Fruit fly (Drosophila melanogaster) whole organism, embryonic: ENCODE data around the gene CG13404.

Source experiments
- B-H2 ChIP-seq: fragments of 200-800 bp; sonication (Bioruptor generic); optimal IDR thresholded peaks from 2 replicates; lab custom pipeline; 2018; ENCODE audit warnings: missing biosample characterization, mild to moderate bottlenecking, missing genetic modification characterization
- BEAF-32 ChIP-seq: fragments of 200-800 bp; sonication (Bioruptor generic); optimal IDR thresholded peaks from 3 replicates; lab custom pipeline; 2017; ENCODE audit warnings: missing biosample characterization, missing genetic modification characterization, mild to moderate bottlenecking, moderate library complexity, missing genetic modification reagents
- BtbVII ChIP-seq: fragments of 200-800 bp; sonication (Bioruptor generic); optimal IDR thresholded peaks from 3 replicates; lab custom pipeline; 2017; ENCODE audit warnings: missing biosample characterization, mild to moderate bottlenecking, missing genetic modification characterization
- CG10267 ChIP-seq: fragments of 200-800 bp; sonication (Bioruptor generic); optimal IDR thresholded peaks from 2 replicates; lab custom pipeline; 2018; ENCODE audit warnings: missing biosample characterization, mild to moderate bottlenecking, missing genetic modification characterization, moderate library complexity
- CG10274 ChIP-seq: fragments of 200-800 bp; sonication (Bioruptor generic); optimal IDR thresholded peaks from 3 replicates; lab custom pipeline; 2017; ENCODE audit warnings: missing biosample characterization, mild to moderate bottlenecking, missing genetic modification characterization
- CG10959 ChIP-seq: fragments of 200-800 bp; sonication (Bioruptor generic); IDR thresholded peaks from 2 replicates; pipeline ENCODE4 v1.3.6; 2022; ENCODE audit warnings: missing biosample characterization, missing genetic modification characterization
- CG13287 ChIP-seq: fragments of 200-800 bp; sonication (Bioruptor generic); IDR thresholded peaks from 2 replicates; pipeline ENCODE4 v1.3.6; 2022; ENCODE audit warnings: missing biosample characterization, missing genetic modification characterization; ENCODE audit not compliant: partially characterized antibody
- CG14710 ChIP-seq: fragments of 200-800 bp; sonication (Bioruptor generic); optimal IDR thresholded peaks from 3 replicates; lab custom pipeline; 2019; ENCODE audit warnings: missing biosample characterization, mild to moderate bottlenecking, missing genetic modification characterization, moderate library complexity
- CG2116 ChIP-seq: fragments of 200-800 bp; sonication (Bioruptor generic); optimal IDR thresholded peaks from 3 replicates; lab custom pipeline; 2018; ENCODE audit warnings: missing biosample characterization, mild to moderate bottlenecking, missing genetic modification characterization
- CG31441 ChIP-seq: fragments of 200-800 bp; sonication (Bioruptor generic); IDR thresholded peaks from 2 replicates; pipeline ENCODE4 v1.3.6; 2022; ENCODE audit warnings: missing biosample characterization, missing genetic modification characterization
- CG3847 ChIP-seq: fragments of 200-800 bp; sonication (Bioruptor generic); IDR thresholded peaks from 2 replicates; pipeline ENCODE4 v1.3.6; 2022; ENCODE audit warnings: missing biosample characterization, missing genetic modification characterization
- CG42726 ChIP-seq: fragments of 200-800 bp; sonication (Bioruptor generic); IDR thresholded peaks from 2 replicates; pipeline ENCODE4 v1.3.6; 2022; ENCODE audit warnings: missing biosample characterization, missing genetic modification characterization; ENCODE audit not compliant: partially characterized antibody
- CG4617 ChIP-seq: fragments of 200-800 bp; sonication (Bioruptor generic); optimal IDR thresholded peaks from 3 replicates; lab custom pipeline; 2016; ENCODE audit warnings: missing biosample characterization, missing genetic modification characterization, borderline replicate concordance
- CG4820 ChIP-seq: fragments of 200-800 bp; sonication (Bioruptor generic); optimal IDR thresholded peaks from 3 replicates; lab custom pipeline; 2016; ENCODE audit warnings: missing biosample characterization, missing genetic modification characterization
- CG8089 ChIP-seq: fragments of 200-800 bp; sonication (Bioruptor generic); optimal IDR thresholded peaks from 3 replicates; lab custom pipeline; 2016; ENCODE audit warnings: missing biosample characterization, missing genetic modification characterization
- CG8290 ChIP-seq, 3 experiments: fragments of 200-800 bp; sonication (Bioruptor generic); optimal IDR thresholded peaks; 2 replicates each; lab custom pipeline; 2016 to 2019; ENCODE audit warnings: missing biosample characterization in 3 of 3, missing genetic modification characterization in 3 of 3, mild to moderate bottlenecking in 2 of 3, moderate library complexity in 1 of 3
- CHES-1-like ChIP-seq: fragments of 200-800 bp; sonication (Bioruptor generic); optimal IDR thresholded peaks from 2 replicates; lab custom pipeline; 2016; ENCODE audit warnings: missing biosample characterization, missing genetic modification characterization
- Dll ChIP-seq: fragments of 200-800 bp; sonication (Bioruptor generic); IDR thresholded peaks from 4 replicates; pipeline ENCODE4 v1.3.6; 2022; ENCODE audit warnings: missing biosample characterization, missing genetic modification characterization; ENCODE audit not compliant: partially characterized antibody
- Dp ChIP-seq: fragments of 200-800 bp; sonication (Bioruptor generic); optimal IDR thresholded peaks from 2 replicates; lab custom pipeline; 2018; ENCODE audit warnings: missing biosample characterization, mild to moderate bottlenecking, missing genetic modification characterization, moderate library complexity
- Dref ChIP-seq: fragments of 200-800 bp; sonication (Bioruptor generic); IDR thresholded peaks from 2 replicates; pipeline ENCODE4 v1.3.6; 2022; ENCODE audit warnings: missing biosample characterization, missing genetic modification characterization
- E2f2 ChIP-seq: fragments of 200-800 bp; sonication (Bioruptor generic); IDR thresholded peaks from 2 replicates; pipeline ENCODE4 v1.3.6; 2022; ENCODE audit warnings: missing biosample characterization, missing genetic modification characterization
- Ets97D ChIP-seq: fragments of 200-800 bp; sonication (Bioruptor generic); optimal IDR thresholded peaks from 3 replicates; lab custom pipeline; 2016; ENCODE audit warnings: missing biosample characterization, missing genetic modification characterization
- H2.0 ChIP-seq: fragments of 200-800 bp; sonication (Bioruptor generic); IDR thresholded peaks from 2 replicates; pipeline ENCODE4 v1.3.6; 2022; ENCODE audit warnings: missing biosample characterization, missing genetic modification characterization
- Hsf ChIP-seq: fragments of 200-800 bp; sonication (Bioruptor generic); optimal IDR thresholded peaks from 3 replicates; lab custom pipeline; 2016; ENCODE audit warnings: missing biosample characterization, missing genetic modification characterization
- MBD-R2 ChIP-seq: fragments of 200-800 bp; sonication (Bioruptor generic); IDR thresholded peaks from 2 replicates; pipeline ENCODE4 v1.3.6; 2022; ENCODE audit warnings: missing biosample characterization, missing genetic modification characterization
- MESR4 ChIP-seq: fragments of 200-800 bp; sonication (Bioruptor generic); optimal IDR thresholded peaks from 2 replicates; lab custom pipeline; 2018; ENCODE audit warnings: missing biosample characterization, mild to moderate bottlenecking, missing genetic modification characterization, moderate library complexity
- NfI ChIP-seq: fragments of 200-800 bp; sonication (Bioruptor generic); optimal IDR thresholded peaks from 3 replicates; lab custom pipeline; 2018; ENCODE audit warnings: missing biosample characterization, mild to moderate bottlenecking, missing genetic modification characterization, moderate library complexity
- Opbp ChIP-seq: fragments of 200-800 bp; sonication (Bioruptor generic); IDR thresholded peaks from 3 replicates; pipeline ENCODE4 v1.3.6; 2022; ENCODE audit warnings: missing biosample characterization, missing genetic modification characterization; ENCODE audit not compliant: partially characterized antibody
- Pdp1 ChIP-seq, 2 experiments: fragments of 200-800 bp; sonication (Bioruptor generic); optimal IDR thresholded peaks; 3 replicates each; lab custom pipeline; 2016; ENCODE audit warnings: missing biosample characterization in 2 of 2, missing genetic modification characterization in 2 of 2, mild to moderate bottlenecking in 1 of 2, moderate library complexity in 1 of 2
- Poxn ChIP-seq: fragments of 200-800 bp; sonication (Bioruptor generic); IDR thresholded peaks from 2 replicates; pipeline ENCODE4 v1.3.6; 2022; ENCODE audit warnings: missing biosample characterization, missing genetic modification characterization
- Scr ChIP-seq: fragments of 200-800 bp; sonication (Bioruptor generic); IDR thresholded peaks from 2 replicates; pipeline ENCODE4 v1.3.6; 2022; ENCODE audit warnings: missing biosample characterization, missing genetic modification characterization; ENCODE audit not compliant: partially characterized antibody
- Sry-δ ChIP-seq: fragments of 200-800 bp; sonication (Bioruptor generic); optimal IDR thresholded peaks from 2 replicates; lab custom pipeline; 2016; ENCODE audit warnings: missing biosample characterization, missing genetic modification characterization
- YL-1 ChIP-seq: fragments of 200-800 bp; sonication (Bioruptor generic); optimal IDR thresholded peaks from 3 replicates; lab custom pipeline; 2017; ENCODE audit warnings: missing biosample characterization, mild to moderate bottlenecking, missing genetic modification characterization
- aop ChIP-seq: fragments of 200-800 bp; sonication (Bioruptor generic); IDR thresholded peaks from 2 replicates; pipeline ENCODE4 v1.3.6; 2022; ENCODE audit warnings: missing biosample characterization, missing genetic modification characterization
- cad ChIP-seq: fragments of >200 bp; optimal IDR thresholded peaks from 2 replicates; lab custom pipeline; 2017; ENCODE audit warnings: missing biosample characterization, missing genetic modification characterization
- chinmo ChIP-seq: fragments of 200-800 bp; sonication (Bioruptor generic); IDR thresholded peaks from 4 replicates; pipeline ENCODE4 v1.3.6; 2022; ENCODE audit warnings: missing biosample characterization, missing genetic modification characterization; ENCODE audit not compliant: partially characterized antibody
- ci ChIP-seq: fragments of 200-800 bp; sonication (Bioruptor generic); IDR thresholded peaks from 3 replicates; pipeline ENCODE4 v1.3.6; 2022; ENCODE audit warnings: missing biosample characterization, missing genetic modification characterization
- dimm ChIP-seq: fragments of 200-800 bp; sonication (Bioruptor generic); IDR thresholded peaks from 2 replicates; pipeline ENCODE4 v1.3.6; 2022; ENCODE audit warnings: missing biosample characterization, missing genetic modification characterization
- en ChIP-seq: fragments of 200-800 bp; sonication (Bioruptor generic); optimal IDR thresholded peaks from 2 replicates; lab custom pipeline; 2016; ENCODE audit warnings: missing biosample characterization, missing genetic modification characterization
- ewg ChIP-seq: fragments of 200-800 bp; sonication (Bioruptor generic); optimal IDR thresholded peaks from 3 replicates; lab custom pipeline; 2017; ENCODE audit warnings: mild to moderate bottlenecking, missing biosample characterization, missing genetic modification reagents, missing genetic modification characterization
- fd102C ChIP-seq: fragments of 200-800 bp; sonication (Bioruptor generic); optimal IDR thresholded peaks from 2 replicates; lab custom pipeline; 2018; ENCODE audit warnings: missing biosample characterization, mild to moderate bottlenecking, missing genetic modification characterization, moderate library complexity
- ftz-f1 ChIP-seq: fragments of 200-800 bp; sonication (Bioruptor generic); optimal IDR thresholded peaks from 2 replicates; lab custom pipeline; 2016; ENCODE audit warnings: missing biosample characterization, missing genetic modification characterization
- gfzf ChIP-seq: fragments of 200-800 bp; sonication (Bioruptor generic); optimal IDR thresholded peaks from 2 replicates; lab custom pipeline; 2016; ENCODE audit warnings: missing biosample characterization, mild to moderate bottlenecking, missing genetic modification characterization, moderate library complexity
- nerfin-1 ChIP-seq: fragments of 200-800 bp; sonication (Bioruptor generic); optimal IDR thresholded peaks from 3 replicates; lab custom pipeline; 2019; ENCODE audit warnings: missing biosample characterization, mild to moderate bottlenecking, missing genetic modification characterization, moderate library complexity
- pzg ChIP-seq: fragments of 200-800 bp; sonication (Bioruptor generic); optimal IDR thresholded peaks from 3 replicates; lab custom pipeline; 2018; ENCODE audit warnings: missing biosample characterization, mild to moderate bottlenecking, missing genetic modification characterization, moderate library complexity
- stc ChIP-seq: fragments of 200-800 bp; sonication (Bioruptor generic); IDR thresholded peaks from 2 replicates; pipeline ENCODE4 v1.3.6; 2022; ENCODE audit warnings: missing biosample characterization, missing genetic modification characterization
- stwl ChIP-seq: fragments of 200-800 bp; sonication (Bioruptor generic); optimal IDR thresholded peaks from 3 replicates; lab custom pipeline; 2018; ENCODE audit warnings: missing biosample characterization, mild to moderate bottlenecking, missing genetic modification characterization, moderate library complexity
- toy ChIP-seq: fragments of 200-800 bp; sonication (Bioruptor generic); IDR thresholded peaks from 2 replicates; pipeline ENCODE4 v1.3.6; 2022; ENCODE audit warnings: missing biosample characterization, missing genetic modification characterization
- trem ChIP-seq: fragments of 200-800 bp; optimal IDR thresholded peaks from 3 replicates; lab custom pipeline; 2019; ENCODE audit warnings: missing biosample characterization, mild to moderate bottlenecking, missing genetic modification characterization, moderate library complexity
- yki ChIP-seq: fragments of >200 bp; optimal IDR thresholded peaks from 3 replicates; lab custom pipeline; 2018

The CG13404 gene

dm6 chrX:14226093-14226492 is 40.0 kb downstream of the CG13404 start, which contains the start of gene mRpL38:
Gene mRpL38 (plus strand): TSS chrX:14226289.
- TF ChIP-seq Sry-δ (GFP tag; lab: Kevin White, UChicago), result peak; percentile 12
- 0 out of 4 replicates have a peak, but pooled peaks have one; percentile 9 for TF ChIP-seq chinmo
- no peak for TF ChIP-seq B-H2 (GFP tag; lab: Kevin White, UChicago)
- TF ChIP-seq CG4820 (GFP tag; lab: Kevin White, UChicago), result no peak
- TF ChIP-seq pzg (GFP tag; lab: Kevin White, UChicago), result peak; percentile 54
- peak; percentile 29; the same call in 1 of the 2 replicates for TF ChIP-seq CG3847 (GFP tag; lab: Robert Waterston, UW)
- TF ChIP-seq CG42726 (GFP tag; lab: Robert Waterston, UW), result 0 out of 2 replicates have a peak, but pooled peaks have one; percentile 26
- no peak for TF ChIP-seq toy (GFP tag; lab: Robert Waterston, UW)
- TF ChIP-seq stc (GFP tag; lab: Robert Waterston, UW), result no peak
- no peak for TF ChIP-seq yki (lab: Kevin White, UChicago)
- peak; percentile 0 for TF ChIP-seq CG14710 (tag; lab: Kevin White, UChicago)
- TF ChIP-seq ci (GFP tag; lab: Robert Waterston, UW), result no peak
- TF ChIP-seq Dref (GFP tag; lab: Robert Waterston, UW), result peak; percentile 66
- 0 out of 4 replicates have a peak, but pooled peaks have one; percentile 27 for TF ChIP-seq Dll (GFP tag; lab: Robert Waterston, UW)
- TF ChIP-seq fd102C (GFP tag; lab: Kevin White, UChicago), result no peak
- TF ChIP-seq CHES-1-like (GFP tag; lab: Kevin White, UChicago), result no peak
- peak in 1 of 2 experiments; percentile 69 for TF ChIP-seq Pdp1 (GFP tag; optimal IDR thresholded peaks at IDR 0.05; lab: Kevin White, UChicago)
- TF ChIP-seq en (GFP tag; lab: Kevin White, UChicago), result no peak
- no peak for TF ChIP-seq CG8089 (GFP tag; lab: Kevin White, UChicago)
- peak; percentile 36 for TF ChIP-seq trem (tag; lab: Kevin White, UChicago)
- peak; percentile 79 for TF ChIP-seq MESR4
- TF ChIP-seq E2f2 (GFP tag; lab: Robert Waterston, UW), result peak; percentile 92
- peak; percentile 30; the same call in 1 of the 3 replicates for TF ChIP-seq Opbp (GFP tag; lab: Robert Waterston, UW)
- TF ChIP-seq aop (GFP tag; lab: Robert Waterston, UW), result no peak
- peak; percentile 27 for TF ChIP-seq CG13287 (GFP tag; lab: Robert Waterston, UW)
- TF ChIP-seq dimm (GFP tag; lab: Robert Waterston, UW), result no peak
- TF ChIP-seq CG8290 (GFP tag; optimal IDR thresholded peaks at IDR 0.05; lab: Kevin White, UChicago), result no peak
- no peak for TF ChIP-seq CG8290 (tag; optimal IDR thresholded peaks at IDR 0.05; lab: Kevin White, UChicago)
- TF ChIP-seq BEAF-32 (GFP tag; lab: Kevin White, UChicago), result peak; percentile 49
- no peak for TF ChIP-seq BtbVII (GFP tag; lab: Kevin White, UChicago)
- peak; percentile 63 for TF ChIP-seq CG4617 (GFP tag; lab: Kevin White, UChicago)
- TF ChIP-seq ewg (GFP tag; lab: Kevin White, UChicago), result no peak
- peak; percentile 18 for TF ChIP-seq Ets97D
- TF ChIP-seq cad, result no peak
- no peak for TF ChIP-seq CG10274 (GFP tag; lab: Kevin White, UChicago)
- no peak for TF ChIP-seq H2.0 (GFP tag; lab: Robert Waterston, UW)
- peak; percentile 7 for TF ChIP-seq nerfin-1 (tag; lab: Kevin White, UChicago)
- peak; percentile 88 for TF ChIP-seq Dp (GFP tag; lab: Kevin White, UChicago)
- peak; percentile 5 for TF ChIP-seq gfzf (GFP tag; lab: Kevin White, UChicago)
- no peak for TF ChIP-seq NfI (GFP tag; lab: Kevin White, UChicago)
- no peak for TF ChIP-seq Poxn
- peak; percentile 17 for TF ChIP-seq Scr (GFP tag; lab: Robert Waterston, UW)
- no peak for TF ChIP-seq Hsf (GFP tag; lab: Kevin White, UChicago)
- peak; percentile 41 for TF ChIP-seq stwl
- no peak for TF ChIP-seq CG10959 (GFP tag; lab: Robert Waterston, UW)
- peak; percentile 52 for TF ChIP-seq YL-1 (GFP tag; lab: Kevin White, UChicago)
- peak; percentile 10 for TF ChIP-seq CG2116
- no peak for TF ChIP-seq CG10267 (tag; lab: Kevin White, UChicago)
- TF ChIP-seq CG31441 (GFP tag; lab: Robert Waterston, UW), result no peak
- TF ChIP-seq ftz-f1, result no peak
- peak; percentile 74 for TF ChIP-seq MBD-R2 (GFP tag; lab: Robert Waterston, UW)
